Fruit fly (Drosophila melanogaster) whole organism, prepupa: ENCODE data around the gene osk.

Source experiments
- Blimp-1 ChIP-seq: fragments of 200-800 bp; sonication (Bioruptor generic); optimal IDR thresholded peaks from 3 replicates; lab custom pipeline; 2017; ENCODE audit warnings: missing biosample characterization, missing genetic modification characterization, mild to moderate bottlenecking, moderate library complexity, missing genetic modification reagents
- CG10669 ChIP-seq: fragments of 200-800 bp; sonication (Bioruptor generic); optimal IDR thresholded peaks from 3 replicates; lab custom pipeline; 2018; ENCODE audit warnings: missing biosample characterization, mild to moderate bottlenecking, missing genetic modification characterization, moderate library complexity
- CG15336 ChIP-seq: fragments of 200-800 bp; sonication (Bioruptor generic); IDR thresholded peaks from 2 replicates; pipeline ENCODE4 v1.3.6; 2022; ENCODE audit warnings: missing biosample characterization, missing genetic modification characterization
- CG1621 ChIP-seq: fragments of 200-800 bp; sonication (Bioruptor generic); optimal IDR thresholded peaks from 3 replicates; lab custom pipeline; 2018; ENCODE audit warnings: missing biosample characterization, mild to moderate bottlenecking, missing genetic modification characterization
- CG16779 ChIP-seq: fragments of 200-800 bp; sonication (Bioruptor generic); optimal IDR thresholded peaks from 3 replicates; lab custom pipeline; 2017; ENCODE audit warnings: missing biosample characterization, mild to moderate bottlenecking, missing genetic modification characterization
- CG3032 ChIP-seq: fragments of 200-800 bp; optimal IDR thresholded peaks from 2 replicates; lab custom pipeline; 2019; ENCODE audit warnings: missing biosample characterization, mild to moderate bottlenecking, missing genetic modification characterization, moderate library complexity
- CG31627 ChIP-seq: fragments of 200-800 bp; sonication (Bioruptor generic); optimal IDR thresholded peaks from 3 replicates; lab custom pipeline; 2016; ENCODE audit warnings: missing biosample characterization, missing genetic modification characterization
- CG32006 ChIP-seq: fragments of 200-800 bp; sonication (Bioruptor generic); optimal IDR thresholded peaks from 3 replicates; lab custom pipeline; 2017; ENCODE audit warnings: missing biosample characterization, mild to moderate bottlenecking, missing genetic modification characterization
- CG4318 ChIP-seq: fragments of 200-800 bp; sonication (Bioruptor generic); optimal IDR thresholded peaks from 3 replicates; lab custom pipeline; 2017; ENCODE audit warnings: missing biosample characterization, mild to moderate bottlenecking, missing genetic modification characterization
- CG6276 ChIP-seq: fragments of 200-800 bp; sonication (Bioruptor generic); optimal IDR thresholded peaks from 2 replicates; lab custom pipeline; 2017; ENCODE audit warnings: missing biosample characterization, mild to moderate bottlenecking, missing genetic modification characterization
- CG6792 ChIP-seq: fragments of 200-800 bp; sonication (Bioruptor generic); optimal IDR thresholded peaks from 3 replicates; lab custom pipeline; 2016; ENCODE audit warnings: missing biosample characterization, missing genetic modification characterization
- CG6854 ChIP-seq: fragments of 200-800 bp; sonication (Bioruptor generic); optimal IDR thresholded peaks from 2 replicates; lab custom pipeline; 2017; ENCODE audit warnings: missing biosample characterization, mild to moderate bottlenecking, missing genetic modification characterization
- CG7368 ChIP-seq: fragments of 200-800 bp; sonication (Bioruptor generic); optimal IDR thresholded peaks from 3 replicates; lab custom pipeline; 2016; ENCODE audit warnings: missing biosample characterization, missing genetic modification characterization
- CG8119 ChIP-seq: fragments of 200-800 bp; sonication (Bioruptor generic); IDR thresholded peaks from 3 replicates; pipeline ENCODE4 v1.3.6; 2022; ENCODE audit warnings: missing biosample characterization, missing genetic modification characterization
- CG8319 ChIP-seq: fragments of 200-800 bp; sonication (Bioruptor generic); optimal IDR thresholded peaks from 3 replicates; lab custom pipeline; 2016; ENCODE audit warnings: missing biosample characterization, missing genetic modification characterization
- CG8632 ChIP-seq: fragments of 200-800 bp; sonication (Bioruptor generic); optimal IDR thresholded peaks from 3 replicates; lab custom pipeline; 2016; ENCODE audit warnings: missing biosample characterization, missing genetic modification characterization
- CG9139 ChIP-seq: fragments of 200-800 bp; sonication (Bioruptor generic); optimal IDR thresholded peaks from 3 replicates; lab custom pipeline; 2017; ENCODE audit warnings: missing biosample characterization, mild to moderate bottlenecking, missing genetic modification characterization
- Eip75B ChIP-seq: fragments of 200-800 bp; sonication (Bioruptor generic); optimal IDR thresholded peaks from 3 replicates; lab custom pipeline; 2016; ENCODE audit warnings: missing biosample characterization, missing genetic modification characterization
- Eip93F ChIP-seq: fragments of 200-800 bp; sonication (Bioruptor generic); optimal IDR thresholded peaks from 2 replicates; lab custom pipeline; 2016; ENCODE audit warnings: missing biosample characterization, mild to moderate bottlenecking, missing genetic modification characterization
- Ets96B ChIP-seq: fragments of 200-800 bp; optimal IDR thresholded peaks from 2 replicates; lab custom pipeline; 2019; ENCODE audit warnings: missing biosample characterization, mild to moderate bottlenecking, missing genetic modification characterization, moderate library complexity
- Gug ChIP-seq: fragments of 200-800 bp; sonication (Bioruptor generic); IDR thresholded peaks from 2 replicates; pipeline ENCODE4 v1.3.6; 2022; ENCODE audit warnings: missing biosample characterization, missing genetic modification characterization
- Hr39 ChIP-seq: fragments of 200-800 bp; sonication (Bioruptor generic); optimal IDR thresholded peaks from 2 replicates; lab custom pipeline; 2016; ENCODE audit warnings: missing biosample characterization, missing genetic modification characterization
- Lpt ChIP-seq: fragments of 200-800 bp; sonication (Bioruptor generic); optimal IDR thresholded peaks from 3 replicates; lab custom pipeline; 2016; ENCODE audit warnings: missing biosample characterization, missing genetic modification characterization
- Met ChIP-seq: fragments of 200-800 bp; sonication (Bioruptor generic); optimal IDR thresholded peaks from 3 replicates; lab custom pipeline; 2016; ENCODE audit warnings: missing biosample characterization, missing genetic modification characterization
- OdsH ChIP-seq: fragments of 200-800 bp; sonication (Bioruptor generic); optimal IDR thresholded peaks from 3 replicates; lab custom pipeline; 2016; ENCODE audit warnings: missing biosample characterization, missing genetic modification characterization
- Smox ChIP-seq: fragments of 200-800 bp; sonication (Bioruptor generic); optimal IDR thresholded peaks from 3 replicates; lab custom pipeline; 2016; ENCODE audit warnings: missing biosample characterization, missing genetic modification characterization
- Sox102F ChIP-seq: fragments of 200-800 bp; sonication (Bioruptor generic); optimal IDR thresholded peaks from 2 replicates; lab custom pipeline; 2016; ENCODE audit warnings: missing biosample characterization, mild to moderate bottlenecking, missing genetic modification characterization
- Sox14 ChIP-seq: fragments of 200-800 bp; sonication (Bioruptor generic); optimal IDR thresholded peaks from 3 replicates; lab custom pipeline; 2016; ENCODE audit warnings: missing biosample characterization, missing genetic modification characterization
- Sox15 ChIP-seq: fragments of 200-800 bp; sonication (Bioruptor generic); optimal IDR thresholded peaks from 3 replicates; lab custom pipeline; 2016; ENCODE audit warnings: missing biosample characterization, missing genetic modification characterization
- achi ChIP-seq: fragments of 200-800 bp; sonication (Bioruptor generic); optimal IDR thresholded peaks from 3 replicates; lab custom pipeline; 2016; ENCODE audit warnings: missing biosample characterization, missing genetic modification characterization
- acj6 ChIP-seq: fragments of 200-800 bp; sonication (Bioruptor generic); optimal IDR thresholded peaks from 3 replicates; lab custom pipeline; 2016; ENCODE audit warnings: missing biosample characterization, missing genetic modification characterization
- cyc ChIP-seq: fragments of 200-800 bp; sonication (Bioruptor generic); optimal IDR thresholded peaks from 3 replicates; lab custom pipeline; 2016; ENCODE audit warnings: missing biosample characterization, missing genetic modification characterization
- dac ChIP-seq: fragments of 200-800 bp; sonication (Bioruptor generic); optimal IDR thresholded peaks from 2 replicates; lab custom pipeline; 2017; ENCODE audit warnings: missing biosample characterization, mild to moderate bottlenecking, missing genetic modification characterization
- esn ChIP-seq: fragments of 200-800 bp; sonication (Bioruptor generic); optimal IDR thresholded peaks from 2 replicates; lab custom pipeline; 2016; ENCODE audit warnings: missing biosample characterization, mild to moderate bottlenecking, missing genetic modification characterization, moderate library complexity
- fd59A ChIP-seq: fragments of 200-800 bp; sonication (Bioruptor generic); optimal IDR thresholded peaks from 2 replicates; lab custom pipeline; 2017; ENCODE audit warnings: missing biosample characterization, mild to moderate bottlenecking, missing genetic modification characterization, missing genetic modification reagents
- fd85E ChIP-seq: fragments of 200-800 bp; sonication (Bioruptor generic); optimal IDR thresholded peaks from 3 replicates; lab custom pipeline; 2016; ENCODE audit warnings: missing biosample characterization, missing genetic modification characterization
- fkh ChIP-seq: fragments of 200-800 bp; sonication (Bioruptor generic); optimal IDR thresholded peaks from 3 replicates; lab custom pipeline; 2017; ENCODE audit warnings: missing biosample characterization, mild to moderate bottlenecking, missing genetic modification characterization, moderate library complexity
- lz ChIP-seq: fragments of 200-800 bp; sonication (Bioruptor generic); optimal IDR thresholded peaks from 3 replicates; lab custom pipeline; 2016; ENCODE audit warnings: missing biosample characterization, missing genetic modification characterization
- net ChIP-seq: fragments of 200-800 bp; sonication (Bioruptor generic); optimal IDR thresholded peaks from 3 replicates; lab custom pipeline; 2016; ENCODE audit warnings: missing biosample characterization, missing genetic modification characterization
- pdm3 ChIP-seq: fragments of 200-800 bp; sonication (Bioruptor generic); optimal IDR thresholded peaks from 3 replicates; lab custom pipeline; 2016; ENCODE audit warnings: missing biosample characterization, missing genetic modification characterization
- salr ChIP-seq, 2 experiments: fragments of 200-800 bp; sonication (Bioruptor generic); optimal IDR thresholded peaks; 3 replicates each; lab custom pipeline; 2016 to 2018; ENCODE audit warnings: missing biosample characterization in 2 of 2, missing genetic modification characterization in 2 of 2, mild to moderate bottlenecking in 1 of 2
- spab ChIP-seq: fragments of 200-800 bp; sonication (Bioruptor generic); optimal IDR thresholded peaks from 2 replicates; lab custom pipeline; 2017; ENCODE audit warnings: missing biosample characterization, mild to moderate bottlenecking, missing genetic modification characterization, missing genetic modification reagents
- ss ChIP-seq, 2 experiments: fragments of 200-800 bp; sonication (Bioruptor generic); optimal IDR thresholded peaks; 2 replicates in 1 of 2; 3 replicates in 1 of 2; lab custom pipeline; 2017 to 2018; ENCODE audit warnings: mild to moderate bottlenecking in 2 of 2, missing biosample characterization in 2 of 2, missing genetic modification characterization in 2 of 2, moderate library complexity in 1 of 2
- svp ChIP-seq: fragments of 200-800 bp; sonication (Bioruptor generic); peaks from one replicate; lab custom pipeline; 2016; ENCODE audit warnings: missing biosample characterization, missing genetic modification characterization
- topi ChIP-seq: fragments of 200-800 bp; sonication (Bioruptor generic); optimal IDR thresholded peaks from 3 replicates; lab custom pipeline; 2016; ENCODE audit warnings: missing biosample characterization, missing genetic modification characterization
- vri ChIP-seq: fragments of 200-800 bp; sonication (Bioruptor generic); optimal IDR thresholded peaks from 3 replicates; lab custom pipeline; 2016; ENCODE audit warnings: missing biosample characterization, mild to moderate bottlenecking, missing genetic modification characterization

Gene osk

DNA sequence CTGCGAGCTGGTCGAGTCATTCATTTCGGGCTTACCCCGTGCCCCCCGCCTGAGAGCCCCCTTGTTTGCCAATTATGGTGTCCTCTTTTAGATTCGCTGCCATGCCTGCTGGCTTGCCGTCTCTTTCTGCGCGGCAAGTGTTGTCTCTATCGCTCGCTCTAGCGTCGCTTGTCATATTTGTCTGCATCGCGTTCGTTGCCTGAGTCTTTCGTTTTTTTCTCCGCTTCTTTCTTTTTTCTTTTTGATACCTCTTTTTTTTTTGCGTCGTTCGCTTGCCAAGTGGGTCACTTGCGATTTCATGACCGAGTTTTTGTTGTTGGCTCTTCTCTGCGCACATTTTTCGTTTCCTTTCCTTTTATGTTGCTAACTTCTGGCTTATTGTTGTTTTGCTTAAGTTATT lies 36.9 kb downstream of the osk start (continued):
- no peak for TF ChIP-seq fd85E (GFP tag; lab: Kevin White, UChicago)
- peak; percentile 64 for TF ChIP-seq CG15336 (GFP tag; lab: Robert Waterston, UW)
- TF ChIP-seq pdm3 (GFP tag; lab: Kevin White, UChicago), result no peak
- TF ChIP-seq spab (GFP tag; lab: Kevin White, UChicago), result peak; percentile 9
- TF ChIP-seq lz (GFP tag; lab: Kevin White, UChicago), result no peak
- peak; percentile 66; the same call in 2 of the 3 replicates for TF ChIP-seq CG8119 (GFP tag; lab: Robert Waterston, UW)
- TF ChIP-seq CG6276, result peak; percentile 73

DNA sequence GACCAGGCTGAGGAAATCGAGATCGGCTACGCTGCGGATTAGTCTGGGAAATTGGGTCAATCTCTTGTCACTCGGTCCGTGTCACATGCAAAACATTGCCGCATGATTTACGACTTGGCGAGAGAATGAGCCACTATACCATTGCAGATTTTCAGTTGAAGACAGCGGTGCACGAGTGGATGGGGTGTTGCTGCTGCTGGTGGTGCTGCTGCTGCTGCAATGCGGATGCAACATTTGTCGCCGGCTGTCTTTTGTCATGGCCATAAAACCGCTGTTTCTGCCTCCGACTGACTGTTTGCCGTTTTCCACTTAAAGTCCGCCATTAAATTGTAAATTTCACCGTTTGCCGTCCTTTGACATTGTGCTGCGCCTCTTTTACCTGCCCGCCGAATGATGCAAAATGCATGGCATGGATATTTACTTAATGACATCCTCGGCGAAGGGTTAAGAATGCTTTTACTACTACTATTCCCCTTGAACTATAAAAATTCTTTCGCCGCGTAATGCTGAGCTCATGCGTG lies 41.2 kb downstream of the osk start:
- TF ChIP-seq Eip75B (GFP tag; lab: Kevin White, UChicago), result no peak

DNA sequence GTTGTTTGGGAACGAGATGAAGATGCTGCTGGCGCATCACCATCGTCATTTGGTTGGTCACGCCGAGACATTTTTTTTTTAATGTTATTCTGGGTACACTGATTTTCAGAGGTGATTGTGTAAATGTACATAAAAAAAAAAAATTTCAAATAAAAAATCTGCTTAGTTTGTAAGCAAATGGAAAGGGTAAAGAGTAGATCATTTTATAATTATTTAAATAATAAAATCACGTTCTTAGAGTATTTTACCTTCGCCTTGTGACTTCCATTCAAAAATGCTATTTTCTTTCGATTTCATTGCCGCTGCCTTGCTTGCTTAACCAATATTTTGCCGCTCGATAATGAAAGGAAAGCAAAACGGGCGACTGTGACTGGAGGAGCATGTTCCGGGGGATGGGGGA lies 43.8 kb downstream of the osk start:
- peak; percentile 69 for TF ChIP-seq CG31627 (GFP tag; lab: Kevin White, UChicago)
- TF ChIP-seq Blimp-1 (GFP tag; lab: Kevin White, UChicago), result peak; percentile 83
- peak; percentile 55 for TF ChIP-seq Eip93F (GFP tag; lab: Kevin White, UChicago)
- no peak for TF ChIP-seq Gug (GFP tag; lab: Robert Waterston, UW)
- peak; percentile 16 for TF ChIP-seq fd59A (GFP tag; lab: Kevin White, UChicago)
- TF ChIP-seq pdm3 (GFP tag; lab: Kevin White, UChicago), result peak; percentile 75
- TF ChIP-seq CG16779, result no peak
- TF ChIP-seq CG32006, result peak; percentile 63
- TF ChIP-seq acj6, result peak; percentile 78
- TF ChIP-seq topi, result peak; percentile 84
- no peak for TF ChIP-seq CG4318
- no peak for TF ChIP-seq fkh
- TF ChIP-seq achi, result peak; percentile 76
- TF ChIP-seq CG9139 (GFP tag; lab: Kevin White, UChicago), result peak; percentile 25
- peak; percentile 40 for TF ChIP-seq fd85E (GFP tag; lab: Kevin White, UChicago)
- peak; percentile 51 for TF ChIP-seq Eip75B (GFP tag; lab: Kevin White, UChicago)
- TF ChIP-seq CG8319, result peak; percentile 69
- peak; percentile 78 for TF ChIP-seq lz (GFP tag; lab: Kevin White, UChicago)
- TF ChIP-seq salr (GFP tag; optimal IDR thresholded peaks at IDR 0.05; lab: Kevin White, UChicago), result peak in 1 of 2 experiments; percentile 43
- TF ChIP-seq OdsH (GFP tag; lab: Kevin White, UChicago), result peak; percentile 73
- TF ChIP-seq CG1621, result no peak
- peak; percentile 88 for TF ChIP-seq esn (GFP tag; lab: Kevin White, UChicago)
- peak; percentile 84 for TF ChIP-seq Met (GFP tag; lab: Kevin White, UChicago)
- TF ChIP-seq CG3032 (tag; lab: Kevin White, UChicago), result peak; percentile 37
- TF ChIP-seq Sox14 (GFP tag; lab: Kevin White, UChicago), result peak; percentile 71
- peak; percentile 30 for TF ChIP-seq CG7368 (GFP tag; lab: Kevin White, UChicago)
- peak; percentile 66 for TF ChIP-seq CG15336 (GFP tag; lab: Robert Waterston, UW)
- peak; percentile 87 for TF ChIP-seq CG6792 (GFP tag; lab: Kevin White, UChicago)
- peak; percentile 64 for TF ChIP-seq Hr39 (GFP tag; lab: Kevin White, UChicago)
- peak; percentile 37 for TF ChIP-seq CG10669 (GFP tag; lab: Kevin White, UChicago)
- peak; percentile 68 for TF ChIP-seq Sox102F (GFP tag; lab: Kevin White, UChicago)
- peak; percentile 51; the same call in 2 of the 3 replicates for TF ChIP-seq CG8119 (GFP tag; lab: Robert Waterston, UW)
- no peak for TF ChIP-seq dac (GFP tag; lab: Kevin White, UChicago)
- peak; percentile 80 for TF ChIP-seq cyc
- peak; percentile 49 for TF ChIP-seq spab (GFP tag; lab: Kevin White, UChicago)
- no peak for TF ChIP-seq net (GFP tag; lab: Kevin White, UChicago)
- TF ChIP-seq Smox (GFP tag; lab: Kevin White, UChicago), result peak; percentile 86
- peak; percentile 13 for TF ChIP-seq Ets96B (tag; lab: Kevin White, UChicago)
- TF ChIP-seq vri, result no peak
- peak in 1 of 2 experiments; percentile 27 for TF ChIP-seq ss (GFP tag; optimal IDR thresholded peaks at IDR 0.05; lab: Kevin White, UChicago)
- TF ChIP-seq Sox15 (GFP tag; lab: Kevin White, UChicago), result peak; percentile 71
- TF ChIP-seq CG8632 (GFP tag; lab: Kevin White, UChicago), result peak; percentile 84
- no peak for TF ChIP-seq CG6854 (GFP tag; lab: Kevin White, UChicago)
- TF ChIP-seq Lpt, result no peak
- TF ChIP-seq svp (GFP tag; lab: Kevin White, UChicago), result peak; percentile 93
